Worm (Caenorhabditis elegans) whole organism, L1 larva: Measurements from ENCODE around the gene orc-2.

Experiments
- efl-3 ChIP-seq: fragments of 200-800 bp; sonication (Bioruptor generic); optimal IDR thresholded peaks from 2 replicates; lab custom pipeline; 2018; ENCODE audit warnings: mild to moderate bottlenecking, missing genetic modification characterization, missing compliant biosample characterization
- egl-27 ChIP-seq, 2 experiments: fragments of 150-350 bp in 1 of 2; sonication (generic microtip); optimal IDR thresholded peaks; 3 replicates each; lab custom pipeline; 2017 to 2018; ENCODE audit warnings: missing biosample characterization in 2 of 2, missing genetic modification characterization in 2 of 2, missing genetic modification reagents in 2 of 2
- elt-3 ChIP-seq, 6 experiments: fragments of 150-350 bp in 1 of 6; sonication (generic microtip); optimal IDR thresholded peaks; 2 replicates each; lab custom pipeline; 2017 to 2018; ENCODE audit warnings: missing biosample characterization in 6 of 6, missing genetic modification characterization in 6 of 6, inconsistent platforms in 1 of 6
- nhr-11 ChIP-seq: fragments of 150-350 bp; optimal IDR thresholded peaks from 2 replicates; lab custom pipeline; 2014; ENCODE audit warnings: missing biosample characterization, missing genetic modification characterization
- pag-3 ChIP-seq: sonication (generic microtip); optimal IDR thresholded peaks from 2 replicates; lab custom pipeline; 2017; ENCODE audit warnings: missing genetic modification characterization, mild to moderate bottlenecking, missing compliant biosample characterization, antibody characterized with exemption, borderline replicate concordance; ENCODE audit not compliant: insufficient read depth
- snpc-4 ChIP-seq: fragments of 150-350 bp; optimal IDR thresholded peaks from 2 replicates; lab custom pipeline; 2014; ENCODE audit warnings: missing biosample characterization, missing genetic modification characterization

DNA sequence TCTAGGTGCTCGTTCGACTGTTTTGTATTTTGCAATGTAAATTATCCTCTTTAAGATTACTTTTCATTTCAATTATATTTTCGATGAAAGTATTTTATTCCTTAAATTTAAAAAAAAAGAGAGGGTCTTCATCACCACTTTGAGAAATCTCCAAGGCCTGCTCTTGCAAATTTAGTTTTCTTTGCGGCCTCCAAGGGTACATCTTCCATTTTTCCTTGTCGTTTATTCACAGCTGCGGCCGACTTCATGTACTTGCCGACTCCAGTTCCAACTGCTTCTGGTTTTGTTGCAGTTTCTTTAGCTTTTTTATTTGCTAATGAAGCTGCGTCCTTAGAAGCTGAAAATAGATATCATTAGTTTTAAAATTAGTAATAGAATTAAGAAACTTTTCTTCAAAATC, 3.0 kb upstream of the orc-2 start:
- TF ChIP-seq elt-3 (tag; optimal IDR thresholded peaks at IDR 0.05; lab: Kevin White, UChicago), result no peak
- TF ChIP-seq efl-3 (GFP tag; lab: Kevin White, UChicago), result no peak
- TF ChIP-seq pag-3, result no peak
- TF ChIP-seq egl-27 (tag; optimal IDR thresholded peaks at IDR 0.05; lab: Kevin White, UChicago), result no peak
- TF ChIP-seq snpc-4, result no peak
- no peak for TF ChIP-seq nhr-11 (tag; lab: Kevin White, UChicago)
